Worm (Caenorhabditis elegans) whole organism, young adult: ENCODE results near the gene F54H5.3.

Experiments
- B0261.1 ChIP-seq: sonication (generic microtip); optimal IDR thresholded peaks from 2 replicates; lab custom pipeline; 2016; ENCODE audit warnings: mild to moderate bottlenecking, missing genetic modification characterization, moderate library complexity, missing compliant biosample characterization
- D2030.7 ChIP-seq: fragments of 200-800 bp; sonication (Bioruptor generic); IDR thresholded peaks from 2 replicates; pipeline ENCODE4 v1.3.6; 2022; ENCODE audit warnings: missing genetic modification reagents, missing genetic modification characterization, missing compliant biosample characterization
- F22D6.2 ChIP-seq: sonication (generic microtip); optimal IDR thresholded peaks from 2 replicates; lab custom pipeline; 2016; ENCODE audit warnings: mild to moderate bottlenecking, missing genetic modification characterization, missing compliant biosample characterization
- F23B12.7 ChIP-seq: sonication (generic microtip); optimal IDR thresholded peaks from 2 replicates; lab custom pipeline; 2017; ENCODE audit warnings: missing genetic modification characterization, mild to moderate bottlenecking, missing compliant biosample characterization, antibody characterized with exemption, moderate library complexity; ENCODE audit not compliant: insufficient read depth
- F33H1.4 ChIP-seq: fragments of 200-800 bp; sonication (Bioruptor generic); IDR thresholded peaks from 2 replicates; pipeline ENCODE4 v1.3.6; 2022; ENCODE audit warnings: missing genetic modification reagents, missing genetic modification characterization, missing compliant biosample characterization
- F39B2.1 ChIP-seq: fragments of 200-800 bp; sonication (Bioruptor generic); IDR thresholded peaks from 2 replicates; pipeline ENCODE4 v1.3.6; 2022; ENCODE audit warnings: missing genetic modification reagents, missing genetic modification characterization, missing compliant biosample characterization
- F52B5.7 ChIP-seq: sonication (generic microtip); optimal IDR thresholded peaks from 2 replicates; lab custom pipeline; 2016; ENCODE audit warnings: mild to moderate bottlenecking, missing genetic modification characterization, missing compliant biosample characterization
- T26A5.8 ChIP-seq: sonication (generic microtip); optimal IDR thresholded peaks from 2 replicates; lab custom pipeline; 2016; ENCODE audit warnings: missing genetic modification characterization, missing compliant biosample characterization
- atf-7 ChIP-seq: sonication (generic microtip); optimal IDR thresholded peaks from 2 replicates; lab custom pipeline; 2017; ENCODE audit warnings: mild to moderate bottlenecking, missing genetic modification characterization, missing compliant biosample characterization
- attf-6 ChIP-seq: fragments of 200-800 bp; sonication (Bioruptor generic); IDR thresholded peaks from 2 replicates; pipeline ENCODE4 v1.3.6; 2022; ENCODE audit warnings: missing genetic modification reagents, missing genetic modification characterization, missing compliant biosample characterization
- bed-2 ChIP-seq: fragments of 200-800 bp; sonication (Bioruptor generic); IDR thresholded peaks from 2 replicates; pipeline ENCODE4 v1.3.6; 2022; ENCODE audit warnings: missing genetic modification reagents, missing genetic modification characterization, missing compliant biosample characterization
- ccch-3 ChIP-seq: fragments of 200-800 bp; sonication (Bioruptor generic); optimal IDR thresholded peaks from 2 replicates; lab custom pipeline; 2018; ENCODE audit warnings: mild to moderate bottlenecking, missing genetic modification characterization, missing compliant biosample characterization
- cebp-1 ChIP-seq, 2 experiments: fragments of 200-800 bp in 1 of 2; sonication (Bioruptor generic) in 1 of 2; sonication (generic microtip) in 1 of 2; IDR thresholded peaks in 1 of 2; optimal IDR thresholded peaks in 1 of 2; 2 replicates each; pipeline versions ENCODE4 v1.3.6 to Lab custom; 2017 to 2022; ENCODE audit warnings: missing compliant biosample characterization in 2 of 2, missing genetic modification characterization in 2 of 2, mild to moderate bottlenecking in 1 of 2, missing genetic modification reagents in 1 of 2, moderate library complexity in 1 of 2
- ceh-100 ChIP-seq: fragments of 200-800 bp; sonication (Bioruptor generic); IDR thresholded peaks from 2 replicates; pipeline ENCODE4 v1.3.6; 2022; ENCODE audit warnings: missing genetic modification reagents, missing genetic modification characterization, missing compliant biosample characterization
- ceh-27 ChIP-seq: fragments of 200-800 bp; sonication (Bioruptor generic); optimal IDR thresholded peaks from 2 replicates; lab custom pipeline; 2018; ENCODE audit warnings: mild to moderate bottlenecking, missing genetic modification characterization, moderate library complexity, missing compliant biosample characterization
- ceh-91 ChIP-seq: fragments of 200-800 bp; sonication (Bioruptor generic); IDR thresholded peaks from 2 replicates; pipeline ENCODE4 v1.3.6; 2022; ENCODE audit warnings: missing genetic modification reagents, missing genetic modification characterization, missing compliant biosample characterization
- chd-7 ChIP-seq: sonication (generic microtip); optimal IDR thresholded peaks from 2 replicates; lab custom pipeline; 2016; ENCODE audit warnings: mild to moderate bottlenecking, missing genetic modification characterization, moderate library complexity, missing compliant biosample characterization
- efl-1 ChIP-seq: fragments of 150-350 bp; optimal IDR thresholded peaks from 2 replicates; lab custom pipeline; 2014; ENCODE audit warnings: missing biosample characterization, missing genetic modification reagents, missing genetic modification characterization
- egl-44 ChIP-seq: fragments of 200-800 bp; sonication (Bioruptor generic); IDR thresholded peaks from 2 replicates; pipeline ENCODE4 v1.3.6; 2022; ENCODE audit warnings: missing genetic modification reagents, missing genetic modification characterization, missing compliant biosample characterization
- egrh-3 ChIP-seq: fragments of 200-800 bp; sonication (Bioruptor generic); IDR thresholded peaks from 2 replicates; pipeline ENCODE4 v1.3.6; 2022; ENCODE audit warnings: missing genetic modification reagents, missing genetic modification characterization, missing compliant biosample characterization
- fkh-3 ChIP-seq: sonication (generic microtip); optimal IDR thresholded peaks from 2 replicates; lab custom pipeline; 2016; ENCODE audit warnings: mild to moderate bottlenecking, missing genetic modification characterization, missing compliant biosample characterization
- gei-17 ChIP-seq: fragments of 200-800 bp; sonication (Bioruptor generic); optimal IDR thresholded peaks from 2 replicates; lab custom pipeline; 2018; ENCODE audit warnings: mild to moderate bottlenecking, missing genetic modification characterization, missing compliant biosample characterization
- hrde-1 ChIP-seq: sonication (generic microtip); optimal IDR thresholded peaks from 2 replicates; lab custom pipeline; 2016; ENCODE audit warnings: missing genetic modification characterization, mild to moderate bottlenecking, missing compliant biosample characterization, moderate library complexity, missing genotype, missing genetic modification reagents, borderline replicate concordance
- lag-1 ChIP-seq: fragments of 200-800 bp; sonication (Bioruptor generic); IDR thresholded peaks from 2 replicates; pipeline ENCODE4 v1.3.6; 2022; ENCODE audit warnings: missing genetic modification reagents, missing genetic modification characterization, missing compliant biosample characterization
- let-607 ChIP-seq, 2 experiments: fragments of 200-800 bp in 1 of 2; sonication (Bioruptor generic) in 1 of 2; sonication (generic microtip) in 1 of 2; optimal IDR thresholded peaks; 2 replicates each; lab custom pipeline; 2016 to 2018; ENCODE audit warnings: mild to moderate bottlenecking in 2 of 2, missing compliant biosample characterization in 2 of 2, missing genetic modification characterization in 2 of 2, moderate library complexity in 2 of 2, missing genotype in 1 of 2
- lir-1 ChIP-seq: fragments of 200-800 bp; sonication (Bioruptor generic); conservative IDR thresholded peaks from 2 replicates; pipeline ENCODE4 v1.3.6; 2022; ENCODE audit warnings: missing genetic modification reagents, missing genetic modification characterization, missing compliant biosample characterization
- madf-6 ChIP-seq: fragments of 200-800 bp; sonication (Bioruptor generic); IDR thresholded peaks from 2 replicates; pipeline ENCODE4 v1.3.6; 2022; ENCODE audit warnings: missing genetic modification reagents, missing genetic modification characterization, missing compliant biosample characterization
- mcd-1 ChIP-seq: fragments of 200-800 bp; sonication (Bioruptor generic); IDR thresholded peaks from 2 replicates; pipeline ENCODE4 v1.3.6; 2022; ENCODE audit warnings: missing genetic modification reagents, missing genetic modification characterization, missing compliant biosample characterization
- mel-28 ChIP-seq: sonication (generic microtip); optimal IDR thresholded peaks from 2 replicates; lab custom pipeline; 2016; ENCODE audit warnings: borderline replicate concordance, mild to moderate bottlenecking, missing genetic modification characterization, missing compliant biosample characterization
- mxl-1 ChIP-seq: sonication (generic microtip); optimal IDR thresholded peaks from 2 replicates; lab custom pipeline; 2016; ENCODE audit warnings: missing genetic modification characterization, missing compliant biosample characterization
- nfyb-1 ChIP-seq: fragments of 200-800 bp; sonication (Bioruptor generic); IDR thresholded peaks from 2 replicates; pipeline ENCODE4 v1.3.6; 2022; ENCODE audit warnings: missing genetic modification reagents, missing genetic modification characterization, missing compliant biosample characterization
- nhr-120 ChIP-seq: fragments of 200-800 bp; sonication (Bioruptor generic); IDR thresholded peaks from 2 replicates; pipeline ENCODE4 v1.3.6; 2022; ENCODE audit warnings: missing genetic modification characterization, missing compliant biosample characterization
- nhr-27 ChIP-seq: fragments of 200-800 bp; sonication (Bioruptor generic); optimal IDR thresholded peaks from 2 replicates; lab custom pipeline; 2018; ENCODE audit warnings: mild to moderate bottlenecking, missing genetic modification characterization, moderate library complexity, missing compliant biosample characterization
- nhr-90 ChIP-seq: sonication (generic microtip); optimal IDR thresholded peaks from 2 replicates; lab custom pipeline; 2016; ENCODE audit warnings: missing genotype, mild to moderate bottlenecking, missing genetic modification characterization, missing compliant biosample characterization
- pha-4 ChIP-seq: fragments of 150-350 bp; sonication (generic microtip); optimal IDR thresholded peaks from 2 replicates; lab custom pipeline; 2014; ENCODE audit warnings: missing biosample characterization, missing genetic modification reagents, missing genetic modification characterization
- rec-8 ChIP-seq, 2 experiments: sonication (generic microtip); optimal IDR thresholded peaks; 2 replicates each; lab custom pipeline; 2016; ENCODE audit warnings: mild to moderate bottlenecking in 2 of 2, missing genetic modification characterization in 2 of 2, missing genetic modification reagents in 2 of 2, missing genotype in 2 of 2, missing biosample characterization in 1 of 2, missing compliant biosample characterization in 1 of 2, moderate library complexity in 1 of 2
- repo-1 ChIP-seq: sonication (generic microtip); optimal IDR thresholded peaks from 2 replicates; lab custom pipeline; 2017; ENCODE audit warnings: mild to moderate bottlenecking, missing genetic modification characterization, missing compliant biosample characterization
- sdz-38 ChIP-seq: sonication (generic microtip); optimal IDR thresholded peaks from 2 replicates; lab custom pipeline; 2016; ENCODE audit warnings: missing genotype, missing genetic modification characterization, missing compliant biosample characterization
- snpc-1.3 ChIP-seq: sonication (generic microtip); optimal IDR thresholded peaks from 2 replicates; lab custom pipeline; 2017; ENCODE audit warnings: missing genetic modification characterization, mild to moderate bottlenecking, missing compliant biosample characterization, antibody characterized with exemption, moderate library complexity, missing genotype, missing genetic modification reagents; ENCODE audit not compliant: insufficient read depth
- snpc-3.4 ChIP-seq: sonication (generic microtip); optimal IDR thresholded peaks from 2 replicates; lab custom pipeline; 2017; ENCODE audit warnings: missing genetic modification characterization, mild to moderate bottlenecking, missing compliant biosample characterization, antibody characterized with exemption, moderate library complexity, missing genotype, missing genetic modification reagents
- snpc-4 ChIP-seq, 5 experiments: fragments of 150-350 bp in 1 of 5; sonication (generic microtip) in 4 of 5; optimal IDR thresholded peaks; 2 replicates each; lab custom pipeline; 2014 to 2018; ENCODE audit warnings: missing genetic modification characterization in 5 of 5, missing biosample characterization in 3 of 5, antibody characterized with exemption in 2 of 5, mild to moderate bottlenecking in 2 of 5, missing compliant biosample characterization in 2 of 5, missing genotype in 2 of 5, moderate library complexity in 2 of 5, missing genetic modification reagents in 1 of 5
- somi-1 ChIP-seq: fragments of 200-800 bp; sonication (Bioruptor generic); optimal IDR thresholded peaks from 2 replicates; lab custom pipeline; 2018; ENCODE audit warnings: mild to moderate bottlenecking, missing genetic modification characterization, missing compliant biosample characterization
- sptf-2 ChIP-seq: fragments of 200-800 bp; sonication (Bioruptor generic); optimal IDR thresholded peaks from 2 replicates; lab custom pipeline; 2018; ENCODE audit warnings: mild to moderate bottlenecking, missing genetic modification characterization, missing compliant biosample characterization
- tbp1 ChIP-seq: fragments of 200-800 bp; sonication (Bioruptor generic); optimal IDR thresholded peaks from 2 replicates; lab custom pipeline; 2018; ENCODE audit warnings: mild to moderate bottlenecking, missing genetic modification characterization, missing compliant biosample characterization
- xnd-1 ChIP-seq: sonication (generic microtip); optimal IDR thresholded peaks from 2 replicates; lab custom pipeline; 2016; ENCODE audit warnings: missing genotype, missing genetic modification reagents, missing genetic modification characterization, missing compliant biosample characterization
- zim-3 ChIP-seq: sonication (generic microtip); optimal IDR thresholded peaks from 2 replicates; lab custom pipeline; 2017; ENCODE audit warnings: mild to moderate bottlenecking, missing genetic modification characterization, moderate library complexity, missing compliant biosample characterization
- ztf-22 ChIP-seq: fragments of 200-800 bp; sonication (Bioruptor generic); optimal IDR thresholded peaks from 2 replicates; lab custom pipeline; 2018; ENCODE audit warnings: mild to moderate bottlenecking, missing genetic modification characterization, moderate library complexity, missing compliant biosample characterization

The F54H5.3 gene

DNA sequence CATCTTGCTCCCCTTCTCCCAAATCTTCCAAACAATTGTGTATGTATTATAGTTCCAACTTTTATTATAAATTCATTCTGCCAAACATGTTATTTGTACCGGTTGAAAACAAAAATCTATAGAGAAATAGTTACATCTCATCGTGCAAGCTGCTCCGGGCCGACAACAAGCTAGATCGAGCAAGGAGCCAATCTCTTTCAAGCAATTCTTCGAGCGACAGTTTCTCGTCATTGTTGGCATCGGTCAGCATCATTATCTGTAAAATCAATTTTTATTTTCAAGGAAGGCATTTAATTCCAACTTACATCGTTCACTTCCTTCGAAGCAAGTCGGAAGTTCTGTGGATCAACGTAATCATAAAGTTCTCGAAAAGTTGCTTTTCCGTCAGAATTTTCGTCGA lies 31.0 kb upstream of the F54H5.3 start (continued):
- TF ChIP-seq snpc-4 (GFP tag; optimal IDR thresholded peaks at IDR 0.05; lab: Kevin White, UChicago) (no peak), snpc-4 (tag; optimal IDR thresholded peaks at IDR 0.05; lab: Kevin White, UChicago) (no peak), mcd-1 (no peak), sptf-2 (no peak), nfyb-1 (GFP tag; lab: Robert Waterston, UW) (peak; percentile 72; the same call in 1 of the 2 replicates), gei-17 (GFP tag; lab: Kevin White, UChicago) (no peak), zim-3 (no peak), T26A5.8 (peak; percentile 54), F52B5.7 (tag; lab: Kevin White, UChicago) (peak; percentile 42), atf-7 (no peak), hrde-1 (peak; percentile 26), bed-2 (GFP tag; lab: Robert Waterston, UW) (no peak), F23B12.7 (tag; lab: Kevin White, UChicago) (no peak), mxl-1 (tag; lab: Kevin White, UChicago) (peak; percentile 26), tbp1 (GFP tag; lab: Kevin White, UChicago) (no peak), nhr-120 (GFP tag; lab: Robert Waterston, UW) (no peak), efl-1 (GFP tag; lab: Kevin White, UChicago) (no peak), repo-1 (tag; lab: Kevin White, UChicago) (no peak), ceh-27 (GFP tag; lab: Kevin White, UChicago) (no peak), F33H1.4 (GFP tag; lab: Robert Waterston, UW) (no peak), pha-4 (no peak), mel-28 (no peak), ceh-91 (GFP tag; lab: Robert Waterston, UW) (no peak), rec-8 (tag; optimal IDR thresholded peaks at IDR 0.05; lab: Kevin White, UChicago) (no peak), cebp-1 (GFP tag; IDR thresholded peaks at IDR 0.05; lab: Robert Waterston, UW) (no peak), cebp-1 (tag; optimal IDR thresholded peaks at IDR 0.05; lab: Kevin White, UChicago) (peak; percentile 46), F39B2.1 (GFP tag; lab: Robert Waterston, UW) (no peak), egrh-3 (no peak), chd-7 (tag; lab: Kevin White, UChicago) (no peak), snpc-3.4 (tag; lab: Kevin White, UChicago) (no peak), snpc-1.3 (tag; lab: Kevin White, UChicago) (no peak), ztf-22 (GFP tag; lab: Kevin White, UChicago) (no peak), attf-6 (GFP tag; lab: Robert Waterston, UW) (no peak), D2030.7 (no peak), nhr-90 (peak; percentile 15), fkh-3 (tag; lab: Kevin White, UChicago) (no peak), somi-1 (no peak), egl-44 (GFP tag; lab: Robert Waterston, UW) (no peak), ccch-3 (GFP tag; lab: Kevin White, UChicago) (no peak), let-607 (tag; optimal IDR thresholded peaks at IDR 0.05; lab: Kevin White, UChicago) (no peak), F22D6.2 (no peak), madf-6 (0 out of 2 replicates have a peak, but pooled peaks have one; percentile 33), B0261.1 (no peak), xnd-1 (tag; lab: Kevin White, UChicago) (no peak), ceh-100 (GFP tag; lab: Robert Waterston, UW) (no peak), lir-1 (GFP tag; lab: Robert Waterston, UW) (no peak), lag-1 (no peak), sdz-38 (tag; lab: Kevin White, UChicago) (no peak), nhr-27 (tag; lab: Kevin White, UChicago) (no peak)
